Worm (Caenorhabditis elegans) whole organism, young adult: Measurements from ENCODE around the gene srj-21.

Experiments
- B0035.1 ChIP-seq: sonication (generic microtip); optimal IDR thresholded peaks from 2 replicates; lab custom pipeline; 2016; ENCODE audit warnings: missing genetic modification characterization, mild to moderate bottlenecking, missing compliant biosample characterization, missing genotype, missing genetic modification reagents
- C17E4.6 ChIP-seq: fragments of 200-800 bp; sonication (Bioruptor generic); IDR thresholded peaks from 2 replicates; pipeline ENCODE4 v1.3.6; 2022; ENCODE audit warnings: missing genetic modification reagents, missing genetic modification characterization, missing compliant biosample characterization
- F22D6.2 ChIP-seq: sonication (generic microtip); optimal IDR thresholded peaks from 2 replicates; lab custom pipeline; 2016; ENCODE audit warnings: mild to moderate bottlenecking, missing genetic modification characterization, missing compliant biosample characterization
- F49E8.2 ChIP-seq: sonication (generic microtip); optimal IDR thresholded peaks from 3 replicates; lab custom pipeline; 2017; ENCODE audit warnings: missing genetic modification characterization, mild to moderate bottlenecking, missing compliant biosample characterization, antibody characterized with exemption, moderate library complexity; ENCODE audit not compliant: insufficient read depth
- F57C9.4 ChIP-seq: sonication (generic microtip); optimal IDR thresholded peaks from 2 replicates; lab custom pipeline; 2017; ENCODE audit warnings: mild to moderate bottlenecking, missing genetic modification characterization, missing compliant biosample characterization
- T07F8.4 ChIP-seq: sonication (generic microtip); optimal IDR thresholded peaks from 2 replicates; lab custom pipeline; 2016; ENCODE audit warnings: mild to moderate bottlenecking, missing genetic modification characterization, moderate library complexity, missing compliant biosample characterization
- T26A5.8 ChIP-seq: sonication (generic microtip); optimal IDR thresholded peaks from 2 replicates; lab custom pipeline; 2016; ENCODE audit warnings: missing genetic modification characterization, missing compliant biosample characterization
- Y56A3A.18 ChIP-seq: fragments of 200-800 bp; sonication (Bioruptor generic); IDR thresholded peaks from 2 replicates; pipeline ENCODE4 v1.3.6; 2022; ENCODE audit warnings: missing genetic modification reagents, missing genetic modification characterization, missing compliant biosample characterization
- Y79H2A.3 ChIP-seq: fragments of 200-800 bp; sonication (Bioruptor generic); conservative IDR thresholded peaks from 2 replicates; pipeline ENCODE4 v1.3.6; 2022; ENCODE audit warnings: missing genetic modification reagents, missing genetic modification characterization, missing compliant biosample characterization
- aptf-3 ChIP-seq: fragments of 200-800 bp; sonication (Bioruptor generic); IDR thresholded peaks from 2 replicates; pipeline ENCODE4 v1.3.6; 2022; ENCODE audit warnings: missing genetic modification characterization, missing compliant biosample characterization
- attf-3 ChIP-seq: fragments of 200-800 bp; sonication (Bioruptor generic); conservative IDR thresholded peaks from 2 replicates; pipeline ENCODE4 v1.3.6; 2022; ENCODE audit warnings: missing genetic modification reagents, missing genetic modification characterization, missing compliant biosample characterization
- bed-1 ChIP-seq: fragments of 200-800 bp; sonication (Bioruptor generic); IDR thresholded peaks from 2 replicates; pipeline ENCODE4 v1.3.6; 2022; ENCODE audit warnings: missing genetic modification reagents, missing genetic modification characterization, missing compliant biosample characterization
- cebp-1 ChIP-seq, 2 experiments: fragments of 200-800 bp in 1 of 2; sonication (Bioruptor generic) in 1 of 2; sonication (generic microtip) in 1 of 2; IDR thresholded peaks in 1 of 2; optimal IDR thresholded peaks in 1 of 2; 2 replicates each; pipeline versions ENCODE4 v1.3.6 to Lab custom; 2017 to 2022; ENCODE audit warnings: missing compliant biosample characterization in 2 of 2, missing genetic modification characterization in 2 of 2, mild to moderate bottlenecking in 1 of 2, missing genetic modification reagents in 1 of 2, moderate library complexity in 1 of 2
- cebp-2 ChIP-seq: fragments of 200-800 bp; sonication (Bioruptor generic); IDR thresholded peaks from 2 replicates; pipeline ENCODE4 v1.3.6; 2022; ENCODE audit warnings: missing genetic modification characterization, missing compliant biosample characterization
- ceh-58 ChIP-seq: fragments of 200-800 bp; sonication (Bioruptor generic); IDR thresholded peaks from 2 replicates; pipeline ENCODE4 v1.3.6; 2022; ENCODE audit warnings: missing genetic modification characterization, missing compliant biosample characterization
- ceh-79 ChIP-seq: sonication (generic microtip); optimal IDR thresholded peaks from 2 replicates; lab custom pipeline; 2017; ENCODE audit warnings: mild to moderate bottlenecking, missing genetic modification characterization, missing compliant biosample characterization
- ceh-91 ChIP-seq: fragments of 200-800 bp; sonication (Bioruptor generic); IDR thresholded peaks from 2 replicates; pipeline ENCODE4 v1.3.6; 2022; ENCODE audit warnings: missing genetic modification reagents, missing genetic modification characterization, missing compliant biosample characterization
- chd-7 ChIP-seq: sonication (generic microtip); optimal IDR thresholded peaks from 2 replicates; lab custom pipeline; 2016; ENCODE audit warnings: mild to moderate bottlenecking, missing genetic modification characterization, moderate library complexity, missing compliant biosample characterization
- egrh-3 ChIP-seq: fragments of 200-800 bp; sonication (Bioruptor generic); IDR thresholded peaks from 2 replicates; pipeline ENCODE4 v1.3.6; 2022; ENCODE audit warnings: missing genetic modification reagents, missing genetic modification characterization, missing compliant biosample characterization
- hmg-20 ChIP-seq: fragments of 200-800 bp; sonication (Bioruptor generic); IDR thresholded peaks from 2 replicates; pipeline ENCODE4 v1.3.6; 2022; ENCODE audit warnings: missing genetic modification reagents, missing genetic modification characterization, missing compliant biosample characterization
- let-607 ChIP-seq, 2 experiments: fragments of 200-800 bp in 1 of 2; sonication (Bioruptor generic) in 1 of 2; sonication (generic microtip) in 1 of 2; optimal IDR thresholded peaks; 2 replicates each; lab custom pipeline; 2016 to 2018; ENCODE audit warnings: mild to moderate bottlenecking in 2 of 2, missing compliant biosample characterization in 2 of 2, missing genetic modification characterization in 2 of 2, moderate library complexity in 2 of 2, missing genotype in 1 of 2
- lir-1 ChIP-seq: fragments of 200-800 bp; sonication (Bioruptor generic); conservative IDR thresholded peaks from 2 replicates; pipeline ENCODE4 v1.3.6; 2022; ENCODE audit warnings: missing genetic modification reagents, missing genetic modification characterization, missing compliant biosample characterization
- madf-10 ChIP-seq: sonication (generic microtip); optimal IDR thresholded peaks from 2 replicates; lab custom pipeline; 2016; ENCODE audit warnings: mild to moderate bottlenecking, missing genetic modification characterization, missing compliant biosample characterization
- madf-3 ChIP-seq: fragments of 200-800 bp; sonication (Bioruptor generic); IDR thresholded peaks from 2 replicates; pipeline ENCODE4 v1.3.6; 2022; ENCODE audit warnings: missing genetic modification reagents, missing genetic modification characterization, missing compliant biosample characterization
- mcd-1 ChIP-seq: fragments of 200-800 bp; sonication (Bioruptor generic); IDR thresholded peaks from 2 replicates; pipeline ENCODE4 v1.3.6; 2022; ENCODE audit warnings: missing genetic modification reagents, missing genetic modification characterization, missing compliant biosample characterization
- pbrm-1 ChIP-seq: fragments of 200-800 bp; sonication (Bioruptor generic); IDR thresholded peaks from 2 replicates; pipeline ENCODE4 v1.3.6; 2022; ENCODE audit warnings: missing genetic modification reagents, missing genetic modification characterization, missing compliant biosample characterization
- pha-4 ChIP-seq: fragments of 150-350 bp; sonication (generic microtip); optimal IDR thresholded peaks from 2 replicates; lab custom pipeline; 2014; ENCODE audit warnings: missing biosample characterization, missing genetic modification reagents, missing genetic modification characterization
- snpc-1.1 ChIP-seq: sonication (generic microtip); optimal IDR thresholded peaks from 2 replicates; lab custom pipeline; 2017; ENCODE audit warnings: missing genetic modification characterization, mild to moderate bottlenecking, missing compliant biosample characterization, antibody characterized with exemption, moderate library complexity, missing genotype, missing genetic modification reagents; ENCODE audit not compliant: insufficient read depth
- snpc-4 ChIP-seq, 5 experiments: fragments of 150-350 bp in 1 of 5; sonication (generic microtip) in 4 of 5; optimal IDR thresholded peaks; 2 replicates each; lab custom pipeline; 2014 to 2018; ENCODE audit warnings: missing genetic modification characterization in 5 of 5, missing biosample characterization in 3 of 5, antibody characterized with exemption in 2 of 5, mild to moderate bottlenecking in 2 of 5, missing compliant biosample characterization in 2 of 5, missing genotype in 2 of 5, moderate library complexity in 2 of 5, missing genetic modification reagents in 1 of 5
- tlf-1 ChIP-seq: fragments of 200-800 bp; sonication (Bioruptor generic); optimal IDR thresholded peaks from 2 replicates; lab custom pipeline; 2018; ENCODE audit warnings: mild to moderate bottlenecking, missing genetic modification characterization, missing compliant biosample characterization

The srj-21 gene

DNA sequence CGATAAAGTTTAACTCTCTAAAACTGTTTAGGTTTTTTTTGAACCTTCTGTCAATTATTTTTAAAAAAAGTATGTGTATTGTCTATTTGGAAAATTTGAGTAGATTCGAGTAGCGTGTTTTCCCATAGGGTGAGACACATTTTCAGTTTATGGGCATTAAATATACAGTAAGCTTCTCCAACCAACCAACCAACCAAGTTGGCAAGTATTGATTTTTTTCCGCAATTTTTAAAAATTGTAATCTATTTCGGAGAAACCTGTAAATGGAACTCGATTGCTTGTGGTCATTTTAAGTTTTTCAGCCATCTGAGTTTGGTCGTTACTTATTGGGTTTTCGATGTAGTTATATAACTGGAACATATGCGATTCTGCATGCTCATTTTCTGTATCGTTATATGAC, at the start of gene srj-21:
srj-21 (plus strand) TSS at position 301 of the 400 bp plus-strand sequence.
- no peak for TF ChIP-seq bed-1
- TF ChIP-seq ceh-58 (GFP tag; lab: Robert Waterston, UW), result no peak
- no peak for TF ChIP-seq F57C9.4 (tag; lab: Kevin White, UChicago)
- TF ChIP-seq T26A5.8, result no peak
- TF ChIP-seq tlf-1, result no peak
- no peak for TF ChIP-seq Y56A3A.18 (GFP tag; lab: Robert Waterston, UW)
- TF ChIP-seq mcd-1 (GFP tag; lab: Robert Waterston, UW), result no peak
- TF ChIP-seq ceh-91, result no peak

ce11 chrV:10699122-10699521, 46.0 kb upstream of the srj-21 start:
- TF ChIP-seq madf-3 (GFP tag; lab: Robert Waterston, UW) (no peak), lir-1 (no peak), egrh-3 (GFP tag; lab: Robert Waterston, UW) (no peak), C17E4.6 (GFP tag; lab: Robert Waterston, UW) (no peak), mcd-1 (GFP tag; lab: Robert Waterston, UW) (no peak), pha-4 (no peak), cebp-2 (GFP tag; lab: Robert Waterston, UW) (no peak), attf-3 (no peak), ceh-58 (GFP tag; lab: Robert Waterston, UW) (no peak), T07F8.4 (tag; lab: Kevin White, UChicago) (no peak), bed-1 (no peak), F22D6.2 (tag; lab: Kevin White, UChicago) (no peak), chd-7 (tag; lab: Kevin White, UChicago) (no peak), snpc-4 (GFP tag; optimal IDR thresholded peaks at IDR 0.05; lab: Kevin White, UChicago) (no peak), snpc-4 (tag; optimal IDR thresholded peaks at IDR 0.05; lab: Kevin White, UChicago) (no peak)

- TF ChIP-seq pbrm-1 (no peak), B0035.1 (tag; lab: Kevin White, UChicago) (no peak), Y79H2A.3 (GFP tag; lab: Robert Waterston, UW) (no peak), hmg-20 (GFP tag; lab: Robert Waterston, UW) (no peak), egrh-3 (GFP tag; lab: Robert Waterston, UW) (no peak), madf-10 (no peak), snpc-1.1 (no peak)
Observed at ce11 chrV:10702249-10702648, 42.9 kb upstream of the srj-21 start, which contains the start of gene pph-1. Gene pph-1, plus strand, starts transcription at chrV:10702549.

- TF ChIP-seq aptf-3 (GFP tag; lab: Robert Waterston, UW) (no peak), ceh-79 (tag; lab: Kevin White, UChicago) (no peak)
- TF ChIP-seq, all 124 proteins: peak for 0
Observed at ce11 chrV:10702910-10703309, 42.2 kb upstream of the srj-21 start.

DNA sequence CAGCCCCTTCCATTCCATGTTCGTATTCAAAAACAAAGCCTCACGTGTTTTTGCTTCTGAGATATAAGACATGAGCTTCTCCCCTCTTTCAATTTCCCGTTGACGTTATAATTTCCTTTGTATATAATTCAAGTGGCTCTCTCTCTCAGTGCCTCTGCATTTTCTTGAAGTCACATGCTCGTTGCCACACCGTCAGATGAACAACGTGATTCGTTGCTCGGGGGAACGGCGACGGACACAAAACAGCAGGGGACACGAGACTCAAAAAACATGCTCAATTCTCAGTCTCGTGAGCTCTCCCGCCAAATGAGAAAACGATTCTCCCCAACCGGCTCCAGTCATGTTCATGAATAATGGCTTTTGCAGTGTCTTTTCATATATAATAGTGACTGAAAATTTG, 36.8 kb upstream of the srj-21 start:
- TF ChIP-seq cebp-1 (GFP tag; IDR thresholded peaks at IDR 0.05; lab: Robert Waterston, UW) (no peak), cebp-1 (tag; optimal IDR thresholded peaks at IDR 0.05; lab: Kevin White, UChicago) (peak; percentile 28), let-607 (tag; optimal IDR thresholded peaks at IDR 0.05; lab: Kevin White, UChicago) (no peak)

- TF ChIP-seq cebp-1 (GFP tag; IDR thresholded peaks at IDR 0.05; lab: Robert Waterston, UW) (no peak), cebp-1 (tag; optimal IDR thresholded peaks at IDR 0.05; lab: Kevin White, UChicago) (peak; percentile 78), F49E8.2 (no peak)
Observed at ce11 chrV:10709385-10709784, 35.7 kb upstream of the srj-21 start.
